Fruit fly (Drosophila melanogaster) ovary, adult (tissue): Measurements from ENCODE around the gene Tsen2.

Source experiments
- CG17801 ChIP-seq: fragments of 200-800 bp; optimal IDR thresholded peaks from 2 replicates; lab custom pipeline; 2019; ENCODE audit warnings: missing biosample characterization, mild to moderate bottlenecking, missing genetic modification characterization, moderate library complexity; ENCODE audit not compliant: partially characterized antibody

Tsen2 gene

DNA sequence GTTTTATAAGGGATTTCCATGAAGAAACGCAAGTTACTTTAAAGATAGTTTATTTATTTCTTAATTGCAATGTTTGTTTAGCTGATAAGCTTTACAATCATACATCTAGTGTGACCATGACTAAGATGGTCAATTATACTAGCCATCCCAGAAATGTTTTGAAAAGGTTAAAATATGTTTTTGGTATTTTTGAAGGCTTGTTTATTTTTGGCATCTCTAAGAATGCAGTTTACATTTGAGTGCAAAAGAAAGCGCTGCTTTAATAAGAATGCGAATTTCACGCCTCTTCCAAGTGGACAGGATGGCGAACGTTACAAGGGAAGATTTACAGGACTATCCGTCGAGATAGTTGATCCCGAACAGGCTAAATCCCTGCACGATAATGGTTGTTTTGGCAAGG, at the start of gene Tsen2:
Tsen2 (plus strand) TSS at position 222 of the 400 bp plus-strand sequence.
- no peak for TF ChIP-seq CG17801 (GFP tag; lab: Kevin White, UChicago)

DNA sequence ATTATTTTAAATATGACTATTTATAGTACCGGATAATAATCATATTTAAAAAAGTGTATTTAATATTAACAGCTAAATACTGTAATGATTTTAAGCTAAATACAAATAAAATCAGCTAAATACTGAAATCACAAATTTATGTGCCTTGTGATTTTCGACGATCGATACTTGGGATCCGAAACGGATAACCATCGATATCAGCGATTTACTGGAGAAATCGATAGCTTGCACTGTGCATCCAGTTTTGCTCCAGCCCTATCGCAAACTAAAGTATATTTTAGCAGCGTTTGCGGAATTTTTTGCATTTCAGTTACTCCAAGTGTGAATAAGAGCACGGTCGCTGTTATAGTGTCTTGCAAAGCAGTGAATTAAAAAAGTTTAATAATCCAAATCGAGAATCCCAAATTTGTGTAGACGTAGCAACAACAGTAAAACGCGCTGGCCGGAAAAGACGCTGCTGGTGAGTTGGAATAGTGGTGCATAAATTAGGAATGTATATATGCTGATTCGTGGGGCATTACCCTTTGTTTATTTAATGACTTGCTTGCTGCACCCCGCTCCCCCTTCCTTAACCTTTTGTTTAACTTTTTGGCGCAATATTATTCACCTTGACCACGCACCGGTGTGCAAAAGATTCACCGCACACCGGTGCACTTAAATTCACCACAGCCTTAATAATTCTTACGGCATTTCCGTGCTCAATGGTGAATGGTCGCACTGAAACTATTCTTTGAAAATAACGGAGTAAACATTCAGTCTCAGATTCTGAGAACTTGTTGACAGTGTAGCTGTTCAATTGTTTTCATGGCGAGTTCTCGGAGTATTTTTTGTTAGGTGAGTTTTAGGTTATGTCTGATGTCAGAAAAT, 49.5 kb upstream of the Tsen2 start, which contains the start of the genes grp and squ:
grp (plus strand) TSS at position 238 of the 867 bp plus-strand sequence.
squ (plus strand) TSS at position 238 of the 867 bp plus-strand sequence.
- peak; percentile 31 for TF ChIP-seq CG17801 (GFP tag; lab: Kevin White, UChicago)

DNA sequence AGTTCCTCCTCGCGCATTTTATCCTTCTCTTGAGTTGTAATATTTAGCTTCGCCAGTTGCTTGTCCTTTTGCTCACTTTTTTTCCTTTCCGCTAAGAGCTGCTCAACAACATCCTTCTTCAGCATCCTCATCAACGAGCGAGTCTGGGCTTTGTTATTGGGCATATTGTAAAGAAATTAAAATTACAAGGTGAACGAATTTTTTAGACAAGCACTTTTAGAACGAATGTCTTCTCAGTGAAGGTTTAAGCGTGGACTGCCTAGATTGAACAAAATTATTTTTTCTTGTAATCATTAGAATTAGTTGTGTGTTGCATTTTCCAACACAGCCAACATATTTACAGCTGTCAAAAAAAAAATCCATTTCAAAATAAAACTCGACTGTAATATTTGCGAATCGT, 47.4 kb upstream of the Tsen2 start, which contains the start of gene CG33552:
CG33552 (plus strand) TSS at position 301 of the 400 bp plus-strand sequence.
- no peak for TF ChIP-seq CG17801 (GFP tag; lab: Kevin White, UChicago)

DNA sequence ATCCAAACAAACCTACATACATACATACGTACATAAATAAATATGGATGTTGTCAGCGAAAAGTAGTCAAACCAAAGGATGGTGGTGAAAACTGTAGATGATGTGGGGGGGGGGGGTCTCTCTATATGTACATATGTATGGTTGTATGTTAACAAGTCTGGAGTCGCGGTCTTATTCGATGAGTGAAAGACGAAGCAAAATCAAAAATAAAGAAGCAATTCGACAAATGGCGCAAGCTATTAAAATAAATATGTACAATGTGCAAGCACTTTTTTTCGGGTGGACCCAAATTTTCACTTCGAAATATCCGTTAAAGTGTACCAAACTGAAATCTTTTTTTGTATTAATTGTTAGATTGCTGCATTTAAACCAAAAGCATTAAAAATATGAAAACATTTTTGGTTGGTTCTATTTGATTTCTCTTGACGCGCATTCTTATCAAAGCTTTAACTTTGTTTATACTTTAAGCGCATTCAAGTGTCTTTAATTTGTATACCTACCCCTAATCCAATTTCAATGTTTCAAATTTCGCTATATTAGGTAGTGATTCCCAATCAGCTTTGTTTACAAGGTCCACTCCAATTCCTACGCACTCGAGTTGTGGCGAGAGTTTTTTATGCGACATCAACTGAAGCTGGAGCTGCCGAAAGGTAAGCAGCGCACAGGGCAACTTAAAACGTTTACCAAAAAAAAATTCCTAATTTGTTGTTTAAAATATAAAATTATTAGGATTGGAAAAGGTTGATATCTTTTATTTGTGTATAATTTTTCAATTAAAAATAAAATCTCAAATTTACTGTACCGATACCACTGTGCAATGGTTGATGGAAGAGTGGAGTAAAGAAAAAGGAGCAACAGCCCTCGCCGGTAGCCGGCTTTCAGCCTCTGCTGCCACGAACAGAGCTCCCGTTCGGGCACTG, 45.4 kb upstream of the Tsen2 start, which contains the start of gene CG31807:
CG31807 (minus strand) TSS at position 51 of the 920 bp plus-strand sequence.
- TF ChIP-seq CG17801 (GFP tag; lab: Kevin White, UChicago) = peak; percentile 92

DNA sequence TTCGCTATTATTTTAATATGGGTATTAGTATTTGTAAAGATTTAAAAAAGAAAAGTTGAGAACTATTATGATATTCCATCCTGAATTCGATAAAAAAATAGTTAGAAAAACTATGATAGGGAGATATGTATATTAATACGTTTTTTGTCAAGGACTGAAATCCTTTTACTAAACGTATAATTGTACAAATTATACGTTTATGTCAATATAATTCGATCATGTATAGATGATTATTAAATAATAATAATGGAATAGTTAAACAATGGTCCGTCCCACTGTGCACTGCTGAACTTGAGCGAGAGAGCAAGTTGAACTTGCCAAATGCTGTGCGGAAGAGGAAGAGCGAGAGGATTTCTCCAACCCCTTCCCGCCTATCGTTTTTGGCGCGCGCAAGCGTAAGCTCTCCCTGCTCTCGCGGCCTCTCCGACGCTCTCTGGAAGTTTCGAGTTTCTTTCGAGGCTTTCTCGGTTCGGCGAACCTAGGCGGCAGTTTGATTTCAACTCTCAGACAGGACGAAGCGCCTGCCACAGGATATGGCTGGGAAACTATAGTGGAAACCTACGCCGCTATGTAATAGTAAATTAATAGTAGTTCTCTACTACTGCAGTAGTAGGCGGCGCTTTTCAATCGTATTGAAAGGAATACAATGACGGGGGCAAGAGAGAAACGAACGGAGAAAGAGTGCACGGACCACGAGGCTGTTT, 44.5 kb upstream of the Tsen2 start:
- TF ChIP-seq CG17801 (GFP tag; lab: Kevin White, UChicago) = peak; percentile 47

DNA sequence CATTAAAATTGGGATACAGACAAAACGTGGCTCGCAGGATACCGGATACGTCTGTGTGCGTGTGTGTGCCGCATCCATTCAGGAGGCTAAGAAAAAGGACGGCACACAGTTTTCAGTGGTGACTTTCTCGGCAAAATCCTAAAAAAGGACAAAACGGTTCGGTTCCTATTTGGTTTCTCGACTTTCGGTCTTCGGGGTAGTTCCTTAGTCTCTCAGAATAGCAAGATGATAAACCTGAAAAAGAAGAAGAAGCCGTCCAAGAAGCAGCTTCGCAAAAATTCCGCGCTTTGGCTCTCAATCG, 44.0 kb upstream of the Tsen2 start:
- no peak for TF ChIP-seq CG17801 (GFP tag; lab: Kevin White, UChicago)

DNA sequence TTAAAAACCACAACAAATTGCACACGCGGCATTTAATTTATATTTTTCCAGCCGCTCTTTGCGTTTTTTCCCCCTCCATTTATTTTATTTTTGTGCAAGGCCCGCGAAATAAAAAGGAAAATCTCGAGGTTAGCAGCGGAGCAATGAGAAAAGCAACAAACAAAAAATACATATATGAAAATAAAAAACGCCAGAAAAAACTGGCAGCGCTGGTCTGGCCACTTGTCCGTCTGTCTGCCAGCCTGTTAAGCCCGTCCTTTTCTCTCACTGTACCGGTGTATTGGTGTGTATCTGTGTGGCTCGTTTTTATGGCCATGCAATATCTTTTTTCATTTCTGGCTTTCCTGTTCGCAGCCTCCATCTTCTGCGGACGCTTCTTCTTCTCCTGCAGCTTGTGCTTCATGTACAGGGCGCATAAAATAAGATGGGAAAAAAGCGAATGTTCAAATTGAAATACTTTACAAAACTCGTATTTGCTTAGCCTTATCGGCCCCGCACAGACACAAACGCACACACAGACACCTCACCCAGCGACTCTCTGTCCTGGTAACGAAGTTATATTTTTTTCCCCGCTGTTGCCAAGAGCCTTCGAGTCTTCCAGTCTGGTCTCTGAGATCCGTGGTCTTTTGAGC, 43.0 kb upstream of the Tsen2 start:
- no peak for TF ChIP-seq CG17801 (GFP tag; lab: Kevin White, UChicago)

DNA sequence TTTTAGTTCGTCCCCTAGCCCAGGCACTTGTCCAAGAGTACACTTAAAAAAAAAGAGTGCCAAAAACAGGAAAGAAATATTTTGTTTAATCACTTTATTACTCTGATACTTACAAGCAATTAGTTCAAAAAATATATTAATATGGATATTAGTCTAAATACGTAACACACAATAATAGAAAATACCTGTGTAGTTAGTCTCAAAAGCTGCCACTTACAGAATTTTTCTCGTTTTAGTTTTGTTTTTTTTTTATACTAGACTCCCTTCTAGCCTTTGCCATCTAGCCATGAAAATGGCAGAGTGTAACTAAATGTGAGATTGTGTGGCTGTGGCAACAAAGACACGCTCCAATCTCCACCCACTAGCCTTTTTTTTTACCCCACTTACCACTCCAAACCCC, 41.7 kb upstream of the Tsen2 start:
- no peak for TF ChIP-seq CG17801 (GFP tag; lab: Kevin White, UChicago)

DNA sequence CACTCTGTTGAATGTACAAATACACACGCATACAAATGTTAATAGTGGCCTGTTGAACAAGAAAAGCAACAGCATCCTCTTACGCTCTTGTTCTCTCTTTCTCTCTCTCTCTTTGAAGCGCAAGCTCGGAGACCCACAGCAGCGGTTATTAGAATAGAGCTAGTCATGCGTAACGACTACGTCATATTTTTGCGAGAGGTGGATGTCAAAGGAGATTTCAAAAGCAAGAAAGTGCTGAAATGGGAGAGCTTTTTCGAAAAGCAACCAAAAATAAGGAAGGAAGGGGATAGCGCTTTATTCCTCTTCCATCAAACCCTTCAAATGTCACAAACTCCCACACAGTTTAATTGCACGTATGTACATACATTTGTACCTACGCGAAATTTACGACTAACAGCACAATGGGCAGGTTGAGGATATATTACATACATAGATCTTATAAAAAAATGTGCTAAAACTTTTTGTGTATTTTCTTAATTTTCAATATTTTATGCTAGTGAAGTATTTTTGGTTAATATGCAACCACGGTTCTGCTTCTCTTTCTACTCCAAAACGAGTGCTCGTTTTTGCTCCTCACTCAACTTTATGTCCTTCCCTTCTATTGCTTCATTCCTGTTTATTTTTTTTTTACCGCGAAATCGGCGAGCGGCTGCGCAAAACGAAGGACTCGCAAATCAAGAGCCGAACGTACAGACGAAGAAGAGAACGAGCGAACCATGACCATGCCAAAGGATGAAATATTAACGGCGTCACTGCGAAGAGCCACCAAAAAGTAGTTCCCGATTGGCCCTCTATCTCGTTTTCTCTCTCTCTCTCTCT, 39.6 kb upstream of the Tsen2 start:
- no peak for TF ChIP-seq CG17801 (GFP tag; lab: Kevin White, UChicago)

DNA sequence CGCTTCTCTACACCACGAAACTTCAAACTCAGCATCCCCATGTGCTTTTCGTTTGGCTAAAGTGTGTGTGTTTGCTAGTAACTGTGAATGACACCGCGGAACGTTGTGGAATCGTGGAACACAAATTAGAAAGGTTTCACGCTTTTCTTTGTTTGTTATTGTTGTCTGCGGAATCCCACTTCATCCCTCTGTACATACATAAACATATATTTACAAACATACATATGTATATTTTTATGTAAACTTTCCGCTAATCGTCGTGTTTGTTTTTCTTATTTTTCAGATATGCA, 39.0 kb upstream of the Tsen2 start:
- TF ChIP-seq CG17801 (GFP tag; lab: Kevin White, UChicago) = no peak

DNA sequence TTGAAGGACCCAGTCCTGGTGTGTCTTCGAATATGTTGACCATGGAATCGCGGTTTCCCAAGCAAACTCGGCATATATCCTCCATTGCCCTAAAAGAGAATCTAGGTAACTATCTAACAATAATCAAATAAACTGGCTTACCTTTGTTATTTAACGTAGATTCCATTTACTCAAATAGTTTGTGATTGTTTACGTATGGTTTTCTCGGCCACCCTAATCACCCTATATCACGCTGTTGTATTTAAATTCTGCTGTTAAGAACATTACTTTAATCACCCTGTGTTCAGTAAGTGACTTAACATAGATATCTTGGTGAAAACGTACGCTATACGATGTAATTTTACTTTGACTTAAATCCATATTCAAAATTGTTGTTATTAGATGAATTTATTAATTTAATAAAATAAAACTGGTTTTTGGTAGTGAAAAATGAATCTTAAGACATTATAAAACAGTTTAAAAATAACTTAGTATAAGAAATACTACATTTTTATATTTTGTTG, 26.5 kb upstream of the Tsen2 start:
- TF ChIP-seq CG17801 (GFP tag; lab: Kevin White, UChicago) = no peak

DNA sequence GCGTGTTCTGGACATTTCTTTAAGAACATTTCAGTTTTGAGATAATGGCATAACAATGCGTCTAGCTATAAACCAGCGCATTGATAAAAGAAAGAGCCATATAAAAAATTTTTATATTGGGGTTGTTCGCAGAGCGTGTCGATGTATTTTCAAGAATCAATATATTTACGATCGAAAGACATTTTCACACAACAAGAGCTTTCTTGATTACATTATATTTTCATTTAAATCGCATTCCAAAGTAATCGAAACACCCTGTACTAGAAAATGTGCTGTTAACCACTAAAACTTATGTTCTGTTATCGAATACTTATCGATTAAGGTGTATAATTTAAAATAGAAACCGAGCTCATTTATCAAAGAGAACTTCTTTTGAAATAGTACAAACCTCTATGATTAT, 25.8 kb upstream of the Tsen2 start:
- peak; percentile 59 for TF ChIP-seq CG17801 (GFP tag; lab: Kevin White, UChicago)
